Worm (Caenorhabditis elegans) whole organism, L3 larva: ENCODE data around the gene nspd-4.

Experiments
- R02D3.7 ChIP-seq: fragments of 150-350 bp; optimal IDR thresholded peaks from 2 replicates; lab custom pipeline; 2014; ENCODE audit warnings: missing biosample characterization, missing genetic modification characterization
- ZK546.5 ChIP-seq: sonication (generic microtip); optimal IDR thresholded peaks from 2 replicates; lab custom pipeline; 2017; ENCODE audit warnings: missing biosample characterization, missing genetic modification characterization
- ama-1 ChIP-seq: fragments of 150-350 bp; optimal IDR thresholded peaks from 2 replicates; lab custom pipeline; 2018
- ceh-16 ChIP-seq: sonication (generic microtip); optimal IDR thresholded peaks from 2 replicates; lab custom pipeline; 2017; ENCODE audit warnings: missing biosample characterization, missing genetic modification characterization
- ceh-28 ChIP-seq: fragments of 150-350 bp; optimal IDR thresholded peaks from 2 replicates; lab custom pipeline; 2014; ENCODE audit warnings: missing biosample characterization, missing genetic modification reagents, missing genetic modification characterization
- ceh-82 ChIP-seq: fragments of 150-350 bp; optimal IDR thresholded peaks from 2 replicates; lab custom pipeline; 2014; ENCODE audit warnings: missing biosample characterization, missing genetic modification characterization
- ceh-9 ChIP-seq: sonication (generic microtip); optimal IDR thresholded peaks from 2 replicates; lab custom pipeline; 2018; ENCODE audit warnings: missing biosample characterization, missing genetic modification characterization
- egl-27 ChIP-seq: sonication (generic microtip); optimal IDR thresholded peaks from 4 replicates; lab custom pipeline; 2017; ENCODE audit warnings: missing biosample characterization, missing genetic modification reagents, missing genetic modification characterization
- egl-5 ChIP-seq: fragments of 150-350 bp; optimal IDR thresholded peaks from 2 replicates; lab custom pipeline; 2017; ENCODE audit warnings: missing biosample characterization, missing genetic modification reagents, missing genetic modification characterization, inconsistent platforms
- elt-1 ChIP-seq: fragments of 150-350 bp; optimal IDR thresholded peaks from 2 replicates; lab custom pipeline; 2014; ENCODE audit warnings: missing biosample characterization, missing genetic modification characterization
- elt-2 ChIP-seq: sonication (generic microtip); optimal IDR thresholded peaks from 2 replicates; lab custom pipeline; 2016; ENCODE audit warnings: missing genetic modification reagents, mild to moderate bottlenecking, missing genetic modification characterization, missing compliant biosample characterization
- eor-1 ChIP-seq, 2 experiments: fragments of 150-350 bp; optimal IDR thresholded peaks; 2 replicates each; lab custom pipeline; 2014 to 2018; ENCODE audit warnings: missing biosample characterization in 2 of 2, missing genetic modification characterization in 2 of 2
- fkh-10 ChIP-seq: sonication (generic microtip); optimal IDR thresholded peaks from 2 replicates; lab custom pipeline; 2017; ENCODE audit warnings: missing biosample characterization, missing genetic modification reagents, missing genetic modification characterization
- fkh-2 ChIP-seq: fragments of 150-350 bp; optimal IDR thresholded peaks from 2 replicates; lab custom pipeline; 2014; ENCODE audit warnings: missing biosample characterization, missing genetic modification reagents, missing genetic modification characterization
- fos-1 ChIP-seq: fragments of 150-350 bp; optimal IDR thresholded peaks from 2 replicates; lab custom pipeline; 2014; ENCODE audit warnings: missing biosample characterization, missing genetic modification characterization
- hmg-11 ChIP-seq: sonication (generic microtip); optimal IDR thresholded peaks from 2 replicates; lab custom pipeline; 2016; ENCODE audit warnings: missing genetic modification characterization, missing compliant biosample characterization
- lin-15B ChIP-seq: fragments of 150-350 bp; optimal IDR thresholded peaks from 2 replicates; lab custom pipeline; 2014; ENCODE audit warnings: missing biosample characterization, missing genetic modification characterization
- lin-39 ChIP-seq: fragments of 150-350 bp; optimal IDR thresholded peaks from 2 replicates; lab custom pipeline; 2018; ENCODE audit warnings: missing biosample characterization, missing genetic modification reagents, missing genetic modification characterization
- lsy-12 ChIP-seq: sonication (generic microtip); optimal IDR thresholded peaks from 2 replicates; lab custom pipeline; 2016; ENCODE audit warnings: mild to moderate bottlenecking, missing genetic modification characterization, missing compliant biosample characterization
- nfya-1 ChIP-seq: sonication (generic microtip); optimal IDR thresholded peaks from 2 replicates; lab custom pipeline; 2017; ENCODE audit warnings: missing genetic modification characterization, mild to moderate bottlenecking, missing compliant biosample characterization, antibody characterized with exemption, moderate library complexity; ENCODE audit not compliant: insufficient read depth
- nhr-11 ChIP-seq: fragments of 150-350 bp; optimal IDR thresholded peaks from 2 replicates; lab custom pipeline; 2014; ENCODE audit warnings: missing biosample characterization, missing genetic modification characterization
- nhr-12 ChIP-seq: fragments of 150-350 bp; optimal IDR thresholded peaks from 2 replicates; lab custom pipeline; 2014; ENCODE audit warnings: missing biosample characterization, missing genetic modification characterization
- nhr-23 ChIP-seq: fragments of 150-350 bp; optimal IDR thresholded peaks from 2 replicates; lab custom pipeline; 2014; ENCODE audit warnings: missing biosample characterization, missing genetic modification reagents, missing genetic modification characterization
- nhr-237 ChIP-seq: fragments of 150-350 bp; optimal IDR thresholded peaks from 2 replicates; lab custom pipeline; 2014; ENCODE audit warnings: missing biosample characterization, missing genetic modification characterization
- nhr-25 ChIP-seq: sonication (generic microtip); optimal IDR thresholded peaks from 2 replicates; lab custom pipeline; 2017; ENCODE audit warnings: missing biosample characterization, missing genetic modification characterization
- nhr-28 ChIP-seq: fragments of 150-350 bp; optimal IDR thresholded peaks from 2 replicates; lab custom pipeline; 2014; ENCODE audit warnings: missing biosample characterization, missing genetic modification characterization
- nhr-43 ChIP-seq: sonication (generic microtip); optimal IDR thresholded peaks from 2 replicates; lab custom pipeline; 2016; ENCODE audit warnings: mild to moderate bottlenecking, missing genetic modification characterization, missing compliant biosample characterization; ENCODE audit not compliant: poor library complexity, severe bottlenecking
- nhr-67 ChIP-seq: fragments of 150-350 bp; optimal IDR thresholded peaks from 2 replicates; lab custom pipeline; 2014; ENCODE audit warnings: missing biosample characterization, missing genetic modification characterization
- nhr-77 ChIP-seq: fragments of 150-350 bp; optimal IDR thresholded peaks from 2 replicates; lab custom pipeline; 2014; ENCODE audit warnings: missing biosample characterization, missing genetic modification characterization
- pha-4 ChIP-seq: fragments of 150-350 bp; optimal IDR thresholded peaks from 2 replicates; lab custom pipeline; 2014; ENCODE audit warnings: missing biosample characterization, missing genetic modification reagents, missing genetic modification characterization
- pqm-1 ChIP-seq: fragments of 150-350 bp; optimal IDR thresholded peaks from 2 replicates; lab custom pipeline; 2017; ENCODE audit warnings: missing biosample characterization, missing genetic modification characterization, inconsistent platforms
- sea-2 ChIP-seq: fragments of 150-350 bp; sonication (generic microtip); optimal IDR thresholded peaks from 4 replicates; lab custom pipeline; 2014; ENCODE audit warnings: missing biosample characterization, missing genetic modification reagents, missing genetic modification characterization
- skn-1 ChIP-seq: fragments of 150-350 bp; optimal IDR thresholded peaks from 2 replicates; lab custom pipeline; 2014; ENCODE audit warnings: missing biosample characterization, missing genetic modification characterization
- snpc-4 ChIP-seq: fragments of 150-350 bp; optimal IDR thresholded peaks from 2 replicates; lab custom pipeline; 2014; ENCODE audit warnings: missing biosample characterization, missing genetic modification characterization
- unc-39 ChIP-seq: sonication (generic microtip); optimal IDR thresholded peaks from 4 replicates; lab custom pipeline; 2017; ENCODE audit warnings: missing biosample characterization, missing genetic modification characterization
- unc-62 ChIP-seq: fragments of 150-350 bp; sonication (generic microtip); optimal IDR thresholded peaks from 4 replicates; lab custom pipeline; 2014; ENCODE audit warnings: missing biosample characterization, missing genetic modification reagents, missing genetic modification characterization
- zag-1 ChIP-seq: fragments of 150-350 bp; optimal IDR thresholded peaks from 2 replicates; lab custom pipeline; 2014; ENCODE audit warnings: missing biosample characterization, missing genetic modification characterization
- ztf-11 ChIP-seq: fragments of 150-350 bp; optimal IDR thresholded peaks from 2 replicates; lab custom pipeline; 2014; ENCODE audit warnings: missing biosample characterization, missing genetic modification characterization
- ztf-4 ChIP-seq: fragments of 150-350 bp; optimal IDR thresholded peaks from 2 replicates; lab custom pipeline; 2014; ENCODE audit warnings: missing biosample characterization, missing genetic modification characterization

nspd-4 gene

DNA sequence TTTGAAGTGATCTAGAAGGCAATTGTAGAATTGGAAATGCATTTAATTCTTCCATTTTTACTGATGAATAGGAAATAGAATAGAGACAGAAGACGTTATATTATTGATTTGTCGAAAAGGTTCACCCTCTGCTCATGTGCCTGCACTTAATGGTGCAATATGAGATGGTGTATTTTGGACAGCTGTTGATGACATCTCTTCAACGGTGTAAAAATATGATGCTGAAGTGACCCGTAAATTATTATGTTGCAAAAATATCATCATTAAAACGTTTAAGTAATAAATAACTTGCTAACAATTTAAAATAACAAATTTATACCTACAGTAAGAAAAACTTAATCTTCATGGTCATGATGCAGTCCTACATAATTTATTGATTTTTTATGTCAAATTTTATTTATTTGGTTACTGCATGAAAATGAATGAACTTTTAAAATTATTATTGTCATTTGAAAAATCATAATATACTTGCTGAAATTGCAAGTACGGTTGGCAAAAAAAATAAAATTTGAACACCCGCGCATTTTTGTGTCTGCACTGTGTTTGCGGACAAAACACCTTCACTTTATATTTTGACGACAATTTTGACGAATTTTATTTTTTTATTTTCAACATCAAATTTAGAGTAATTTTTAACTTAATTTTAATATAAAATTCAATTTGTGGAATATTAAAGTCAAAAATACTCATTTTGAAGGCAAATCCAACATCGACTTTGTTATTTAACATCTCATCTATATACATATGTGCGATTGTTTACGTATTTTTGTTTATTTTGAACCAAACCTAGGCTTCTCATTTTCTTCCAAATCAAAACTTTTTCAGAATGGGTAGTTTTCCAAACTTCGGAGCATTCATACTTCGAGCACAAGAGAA, 14.4 kb upstream of the nspd-4 start, which contains the start of the genes fbxb-88 and tbck-1:
TSS of gene fbxb-88 (minus strand) at position 151 of the 876 bp plus-strand sequence.
TSS of gene tbck-1 (plus strand) at position 826 of the 876 bp plus-strand sequence.
- TF ChIP-seq nfya-1 (tag; lab: Kevin White, UChicago) (peak; percentile 63), lin-15B (tag; lab: Kevin White, UChicago) (peak; percentile 40), hmg-11 (no peak), nhr-43 (tag; lab: Kevin White, UChicago) (no peak), ceh-28 (tag; lab: Kevin White, UChicago) (peak; percentile 5), fos-1 (tag; lab: Kevin White, UChicago) (no peak), snpc-4 (no peak)

- no peak for TF ChIP-seq ztf-11 (tag; lab: Kevin White, UChicago)
- no peak for TF ChIP-seq skn-1
Observed at ce11 chrII:4834761-4835160, 7.6 kb upstream of the nspd-4 start, which contains the start of the genes C33F10.11 and C33F10.1. C33F10.11 (minus strand) TSS chrII:4834861. C33F10.1 (plus strand) TSS chrII:4835023.

DNA sequence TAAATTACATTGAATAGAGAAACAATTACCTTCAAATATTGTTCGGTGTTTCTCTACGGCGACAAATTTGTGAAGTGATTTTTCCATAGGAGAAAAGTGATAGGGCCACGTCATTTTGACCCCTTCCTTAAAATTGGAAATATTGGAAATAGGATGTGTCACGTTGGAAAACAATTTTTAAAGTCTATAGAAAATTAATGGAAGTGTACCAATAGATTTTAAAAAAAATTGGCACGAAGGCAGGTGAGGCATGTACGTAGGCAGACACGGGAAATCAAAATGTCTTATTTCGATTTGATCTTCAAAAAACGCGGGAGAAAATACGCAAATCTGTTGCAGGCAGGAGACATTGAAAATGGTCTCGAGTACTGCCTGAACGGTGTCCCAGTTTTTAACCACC, 4.7 kb upstream of the nspd-4 start, which contains the start of gene C33F10.12:
TSS of gene C33F10.12 (minus strand) at position 101 of the 400 bp plus-strand sequence.
- TF ChIP-seq ceh-16 (tag; lab: Kevin White, UChicago) (no peak), ceh-28 (tag; lab: Kevin White, UChicago) (no peak), nhr-12 (tag; lab: Kevin White, UChicago) (no peak), ztf-4 (no peak), ceh-82 (tag; lab: Kevin White, UChicago) (no peak), zag-1 (no peak), skn-1 (no peak)
- TF ChIP-seq, all 47 proteins: peak for 0

DNA sequence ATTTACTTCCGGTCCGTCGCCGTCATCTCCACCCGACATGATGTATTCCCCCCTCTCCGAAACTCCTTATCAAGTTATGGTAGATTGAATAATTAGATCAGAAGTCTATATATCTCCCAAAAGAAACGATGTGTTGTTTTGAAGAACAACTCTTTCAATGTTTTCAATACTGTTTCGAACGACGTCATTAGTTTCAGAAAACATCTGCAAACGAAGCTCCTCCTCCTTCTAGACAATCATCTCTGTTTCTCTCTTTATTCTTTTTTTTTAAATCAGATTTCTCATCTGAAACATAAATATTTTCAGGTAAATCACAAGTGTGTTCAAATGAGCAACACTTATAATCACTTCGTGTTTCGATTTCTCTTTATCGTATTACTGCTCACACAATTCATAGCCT, 7.5 kb downstream of the nspd-4 start, which contains the start of gene T23B7.3:
TSS of gene T23B7.3 (plus strand) at position 301 of the 400 bp plus-strand sequence.
- TF ChIP-seq unc-39 (tag; lab: Kevin White, UChicago) (no peak), sea-2 (GFP tag; lab: Kevin White, UChicago) (no peak), fkh-10 (GFP tag; lab: Kevin White, UChicago) (no peak), ceh-28 (tag; lab: Kevin White, UChicago) (no peak), unc-62 (GFP tag; lab: Kevin White, UChicago) (no peak), nhr-23 (tag; lab: Kevin White, UChicago) (no peak), lin-15B (tag; lab: Kevin White, UChicago) (no peak), nhr-67 (tag; lab: Kevin White, UChicago) (no peak), pha-4 (tag; lab: Kevin White, UChicago) (no peak)
- TF ChIP-seq, all 47 proteins: peak for 0

- TF ChIP-seq lsy-12 (tag; lab: Kevin White, UChicago) (peak; percentile 93), unc-39 (tag; lab: Kevin White, UChicago) (no peak), nhr-43 (tag; lab: Kevin White, UChicago) (peak; percentile 95), snpc-4 (peak; percentile 92), ZK546.5 (peak; percentile 48), zag-1 (peak; percentile 40), nhr-11 (tag; lab: Kevin White, UChicago) (peak; percentile 58), fkh-10 (GFP tag; lab: Kevin White, UChicago) (peak; percentile 77), R02D3.7 (peak; percentile 86), ztf-4 (peak; percentile 63), nhr-77 (tag; lab: Kevin White, UChicago) (peak; percentile 29), fkh-2 (tag; lab: Kevin White, UChicago) (no peak), egl-27 (tag; lab: Kevin White, UChicago) (peak; percentile 0), nhr-237 (tag; lab: Kevin White, UChicago) (no peak), nhr-67 (tag; lab: Kevin White, UChicago) (no peak), ceh-28 (tag; lab: Kevin White, UChicago) (peak; percentile 84), elt-1 (tag; lab: Kevin White, UChicago) (peak; percentile 74), elt-2 (peak; percentile 91), ceh-9 (no peak), egl-5 (tag; lab: Kevin White, UChicago) (peak; percentile 84), skn-1 (peak; percentile 88), nhr-25 (tag; lab: Kevin White, UChicago) (peak; percentile 93), ceh-82 (tag; lab: Kevin White, UChicago) (peak; percentile 31), nfya-1 (tag; lab: Kevin White, UChicago) (peak; percentile 93), ama-1 (lab: Kevin White, UChicago) (peak; percentile 75), pqm-1 (peak; percentile 39), pha-4 (tag; lab: Kevin White, UChicago) (peak; percentile 97), eor-1 (tag; optimal IDR thresholded peaks at IDR 0.05; lab: Kevin White, UChicago) (peak in 1 of 2 experiments; percentile 1), lin-15B (tag; lab: Kevin White, UChicago) (peak; percentile 91), ceh-16 (tag; lab: Kevin White, UChicago) (no peak), fos-1 (tag; lab: Kevin White, UChicago) (peak; percentile 29), unc-62 (GFP tag; lab: Kevin White, UChicago) (peak; percentile 40), lin-39 (peak; percentile 49), nhr-28 (tag; lab: Kevin White, UChicago) (no peak)
Observed at ce11 chrII:4851594-4852106, 9.2 kb downstream of the nspd-4 start, which contains the start of gene dnj-9. dnj-9 (plus strand) TSS chrII:4852056.
